Worm (Caenorhabditis elegans) whole organism, late embryonic: ENCODE results near the gene math-24.
"Not testable (repeated sequence)": the region's sequence is repeated elsewhere in the genome, so short reads cannot be mapped to it uniquely, and the experiment has no call there.

ENCODE experiments used
- C08G9.2 ChIP-seq: sonication (generic microtip); optimal IDR thresholded peaks from 2 replicates; lab custom pipeline; 2016; ENCODE audit warnings: mild to moderate bottlenecking, missing genetic modification characterization, moderate library complexity, missing compliant biosample characterization
- C38D4.7 ChIP-seq: fragments of 200-800 bp; sonication (Bioruptor generic); optimal IDR thresholded peaks from 2 replicates; lab custom pipeline; 2018; ENCODE audit warnings: mild to moderate bottlenecking, missing genetic modification characterization, moderate library complexity, missing compliant biosample characterization
- F13H6.1 ChIP-seq: sonication (generic microtip); optimal IDR thresholded peaks from 2 replicates; lab custom pipeline; 2016; ENCODE audit warnings: missing genetic modification characterization, missing compliant biosample characterization
- K02D7.2 ChIP-seq: sonication (generic microtip); optimal IDR thresholded peaks from 2 replicates; lab custom pipeline; 2017; ENCODE audit warnings: mild to moderate bottlenecking, missing genetic modification characterization, missing compliant biosample characterization
- Y22D7AL.16 ChIP-seq: sonication (generic microtip); optimal IDR thresholded peaks from 2 replicates; lab custom pipeline; 2016; ENCODE audit warnings: missing genetic modification characterization, missing compliant biosample characterization
- ceh-14 ChIP-seq: sonication (generic microtip); optimal IDR thresholded peaks from 2 replicates; lab custom pipeline; 2016; ENCODE audit warnings: missing genotype, missing genetic modification characterization, missing compliant biosample characterization
- ceh-18 ChIP-seq: sonication (generic microtip); optimal IDR thresholded peaks from 2 replicates; lab custom pipeline; 2016; ENCODE audit warnings: missing genetic modification characterization, missing compliant biosample characterization
- ceh-19 ChIP-seq: fragments of 200-800 bp; sonication (Bioruptor generic); optimal IDR thresholded peaks from 2 replicates; lab custom pipeline; 2018; ENCODE audit warnings: mild to moderate bottlenecking, missing genetic modification characterization, missing compliant biosample characterization
- ceh-2 ChIP-seq: sonication (generic microtip); optimal IDR thresholded peaks from 2 replicates; lab custom pipeline; 2016; ENCODE audit warnings: missing genotype, missing genetic modification characterization, missing compliant biosample characterization
- ceh-24 ChIP-seq: sonication (generic microtip); optimal IDR thresholded peaks from 2 replicates; lab custom pipeline; 2016; ENCODE audit warnings: mild to moderate bottlenecking, missing genetic modification characterization, missing compliant biosample characterization
- ceh-34 ChIP-seq: sonication (generic microtip); optimal IDR thresholded peaks from 2 replicates; lab custom pipeline; 2016; ENCODE audit warnings: mild to moderate bottlenecking, missing genetic modification characterization, missing compliant biosample characterization
- ceh-45 ChIP-seq: fragments of 200-800 bp; sonication (Bioruptor generic); IDR thresholded peaks from 2 replicates; pipeline ENCODE4 v1.3.6; 2022; ENCODE audit warnings: missing genetic modification reagents, missing genetic modification characterization, missing compliant biosample characterization
- ceh-48 ChIP-seq: sonication (generic microtip); optimal IDR thresholded peaks from 2 replicates; lab custom pipeline; 2016; ENCODE audit warnings: missing genetic modification characterization, inconsistent platforms, missing compliant biosample characterization
- ceh-6 ChIP-seq: fragments of 200-800 bp; sonication (Bioruptor generic); optimal IDR thresholded peaks from 2 replicates; lab custom pipeline; 2018; ENCODE audit warnings: mild to moderate bottlenecking, missing genetic modification characterization, missing compliant biosample characterization
- elt-2 ChIP-seq: sonication (generic microtip); optimal IDR thresholded peaks from 2 replicates; lab custom pipeline; 2016; ENCODE audit warnings: missing genetic modification reagents, missing genetic modification characterization, missing compliant biosample characterization
- elt-4 ChIP-seq: sonication (generic microtip); optimal IDR thresholded peaks from 2 replicates; lab custom pipeline; 2016; ENCODE audit warnings: missing genetic modification characterization, missing compliant biosample characterization
- eyg-1 ChIP-seq: sonication (generic microtip); optimal IDR thresholded peaks from 2 replicates; lab custom pipeline; 2016; ENCODE audit warnings: missing genotype, missing genetic modification characterization, missing compliant biosample characterization
- gmeb-2 ChIP-seq: sonication (generic microtip); optimal IDR thresholded peaks from 2 replicates; lab custom pipeline; 2016; ENCODE audit warnings: missing genetic modification characterization, inconsistent platforms, missing compliant biosample characterization
- hlh-6 ChIP-seq: sonication (generic microtip); optimal IDR thresholded peaks from 2 replicates; lab custom pipeline; 2016; ENCODE audit warnings: missing genotype, missing genetic modification characterization, missing compliant biosample characterization
- lim-6 ChIP-seq: sonication (generic microtip); optimal IDR thresholded peaks from 2 replicates; lab custom pipeline; 2016; ENCODE audit warnings: missing genetic modification characterization, missing compliant biosample characterization
- lin-11 ChIP-seq: fragments of 200-800 bp; sonication (Bioruptor generic); optimal IDR thresholded peaks from 2 replicates; lab custom pipeline; 2018; ENCODE audit warnings: mild to moderate bottlenecking, missing genetic modification characterization, missing compliant biosample characterization
- madf-2 ChIP-seq: sonication (generic microtip); optimal IDR thresholded peaks from 2 replicates; lab custom pipeline; 2017; ENCODE audit warnings: missing genetic modification characterization, missing compliant biosample characterization
- nhr-11 ChIP-seq: fragments of 150-350 bp; optimal IDR thresholded peaks from 2 replicates; lab custom pipeline; 2014; ENCODE audit warnings: missing biosample characterization, missing genetic modification characterization
- npax-4 ChIP-seq: sonication (generic microtip); optimal IDR thresholded peaks from 2 replicates; lab custom pipeline; 2016; ENCODE audit warnings: missing genetic modification characterization, missing compliant biosample characterization
- pag-3 ChIP-seq: sonication (generic microtip); optimal IDR thresholded peaks from 2 replicates; lab custom pipeline; 2016; ENCODE audit warnings: missing compliant biosample characterization, missing genetic modification characterization, borderline replicate concordance
- pat-9 ChIP-seq: fragments of 200-800 bp; sonication (Bioruptor generic); optimal IDR thresholded peaks from 2 replicates; lab custom pipeline; 2018; ENCODE audit warnings: mild to moderate bottlenecking, missing genetic modification characterization, moderate library complexity, missing compliant biosample characterization
- pqm-1 ChIP-seq: sonication (generic microtip); optimal IDR thresholded peaks from 2 replicates; lab custom pipeline; 2016; ENCODE audit warnings: missing genetic modification characterization, missing compliant biosample characterization
- ref-2 ChIP-seq: sonication (generic microtip); optimal IDR thresholded peaks from 2 replicates; lab custom pipeline; 2016; ENCODE audit warnings: missing genetic modification characterization, missing compliant biosample characterization
- rnt-1 ChIP-seq: sonication (generic microtip); optimal IDR thresholded peaks from 2 replicates; lab custom pipeline; 2016; ENCODE audit warnings: missing genetic modification characterization, missing compliant biosample characterization
- sdc-2 ChIP-seq: sonication (generic microtip); optimal IDR thresholded peaks from 2 replicates; lab custom pipeline; 2016; ENCODE audit warnings: missing genotype, missing genetic modification characterization, missing compliant biosample characterization
- tbx-2 ChIP-seq: sonication (generic microtip); optimal IDR thresholded peaks from 2 replicates; lab custom pipeline; 2016; ENCODE audit warnings: missing genetic modification characterization, missing compliant biosample characterization
- tbx-7 ChIP-seq: sonication (generic microtip); optimal IDR thresholded peaks from 2 replicates; lab custom pipeline; 2016; ENCODE audit warnings: missing genotype, missing genetic modification characterization, missing compliant biosample characterization
- ttx-3 ChIP-seq: sonication (generic microtip); optimal IDR thresholded peaks from 2 replicates; lab custom pipeline; 2016; ENCODE audit warnings: missing genetic modification reagents, missing genetic modification characterization, missing compliant biosample characterization
- unc-3 ChIP-seq, 2 experiments: fragments of 200-800 bp in 1 of 2; sonication (Bioruptor generic) in 1 of 2; sonication (generic microtip) in 1 of 2; conservative IDR thresholded peaks in 1 of 2; optimal IDR thresholded peaks in 1 of 2; 2 replicates each; pipeline versions ENCODE4 v1.3.6 to Lab custom; 2016 to 2022; ENCODE audit warnings: missing compliant biosample characterization in 2 of 2, missing genetic modification characterization in 2 of 2, missing genetic modification reagents in 1 of 2
- unc-55 ChIP-seq: sonication (generic microtip); optimal IDR thresholded peaks from 2 replicates; lab custom pipeline; 2017; ENCODE audit warnings: missing biosample characterization, missing genetic modification reagents, missing genetic modification characterization
- unc-86 ChIP-seq: sonication (generic microtip); optimal IDR thresholded peaks from 2 replicates; lab custom pipeline; 2016; ENCODE audit warnings: missing genetic modification characterization, missing compliant biosample characterization
- ztf-16 ChIP-seq: sonication (generic microtip); optimal IDR thresholded peaks from 2 replicates; lab custom pipeline; 2017; ENCODE audit warnings: missing genetic modification characterization, missing compliant biosample characterization

The math-24 gene

ce11 chrII:1854094-1854493, 45.9 kb upstream of the math-24 start, which contains the start of gene fbxb-95:
TSS of gene fbxb-95 (plus strand) at chrII:1854394.
- TF ChIP-seq unc-86, nhr-11, eyg-1 (tag; lab: Kevin White, UChicago): not testable (repeated sequence)
- TF ChIP-seq, all 69 proteins: peak for 0; not testable (repeated sequence) for 69

DNA sequence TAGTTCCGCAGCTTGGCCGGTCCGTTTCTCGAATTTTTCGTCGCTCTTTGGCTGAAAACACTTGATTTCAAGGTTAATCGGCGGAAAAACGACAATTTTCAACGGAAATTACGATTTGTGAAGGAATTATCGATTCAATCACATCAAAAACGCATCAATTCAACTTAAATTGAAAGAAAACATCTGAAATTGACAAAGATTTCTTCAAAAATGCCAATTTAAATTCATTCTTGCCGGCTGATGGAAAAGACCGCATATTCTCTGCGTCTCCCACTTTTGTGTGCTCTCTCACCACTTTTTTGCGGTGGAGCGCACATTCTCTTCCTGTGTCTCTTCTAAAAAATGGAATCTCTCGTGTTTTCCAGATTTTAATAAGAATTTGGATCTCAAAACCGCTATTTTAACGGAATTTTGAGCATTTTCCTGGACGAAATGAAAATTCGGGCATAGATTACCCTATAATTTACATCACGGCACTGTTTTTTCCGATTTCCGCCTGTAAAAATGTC, 38.7 kb upstream of the math-24 start, which contains the start of gene C16C4.18:
Gene C16C4.18 (minus strand): TSS at position 51 of the 509 bp plus-strand sequence.
- not testable (repeated sequence) for TF ChIP-seq hlh-6 (tag; lab: Kevin White, UChicago); pat-9; ceh-6 (GFP tag; lab: Kevin White, UChicago)

DNA sequence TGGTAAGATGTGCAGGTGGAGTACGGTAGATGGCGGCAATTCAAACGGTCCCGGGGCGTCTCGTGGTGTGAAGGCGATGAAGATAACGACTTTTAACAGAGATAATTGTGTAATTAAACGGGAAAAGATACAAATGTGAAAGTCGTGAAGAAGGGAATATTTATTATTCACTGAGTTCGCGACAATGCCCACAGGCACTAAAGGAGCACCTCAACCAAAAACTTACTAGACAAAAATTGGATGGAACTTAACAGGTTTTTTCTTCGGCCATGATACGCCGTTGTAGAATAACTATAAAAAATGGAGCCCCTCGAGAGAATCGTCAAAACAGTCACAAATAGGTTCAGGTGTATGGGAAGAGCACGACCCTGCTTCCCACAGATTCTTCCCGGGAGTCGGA, 37.7 kb upstream of the math-24 start, which contains the start of gene fbxb-98:
Gene fbxb-98 (plus strand): TSS at position 301 of the 400 bp plus-strand sequence.
- not testable (repeated sequence) for TF ChIP-seq ref-2 (tag; lab: Kevin White, UChicago); pag-3; rnt-1 (tag; lab: Kevin White, UChicago)

DNA sequence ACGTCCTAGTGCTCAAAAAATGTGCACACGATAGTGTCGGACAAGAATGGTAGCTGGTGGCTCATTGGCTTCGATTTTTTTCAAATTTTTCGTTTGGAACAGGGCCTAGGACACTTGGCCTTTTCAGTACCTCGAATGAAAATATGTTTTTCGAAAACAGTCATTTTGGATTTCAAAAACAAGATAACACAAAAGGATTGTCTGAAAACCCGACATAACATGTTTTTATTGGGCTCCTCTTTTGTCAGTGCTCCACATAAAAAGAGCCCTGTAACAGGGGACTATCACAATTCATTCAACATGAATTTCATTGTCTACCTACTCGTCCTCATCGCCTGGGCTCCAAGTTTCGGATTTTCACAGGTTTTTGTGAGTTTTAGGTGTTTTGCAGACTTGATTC, 35.8 kb upstream of the math-24 start, which contains the start of gene C16C4.17:
Gene C16C4.17 (plus strand): TSS at position 301 of the 400 bp plus-strand sequence.
- TF ChIP-seq ceh-6 (GFP tag; lab: Kevin White, UChicago) (no peak), eyg-1 (tag; lab: Kevin White, UChicago) (no peak), ceh-14 (tag; lab: Kevin White, UChicago) (no peak), unc-3 (GFP tag; conservative IDR thresholded peaks at IDR 0.05; lab: Robert Waterston, UW) (no peak), unc-3 (tag; optimal IDR thresholded peaks at IDR 0.05; lab: Kevin White, UChicago) (no peak), unc-55 (GFP tag; lab: Kevin White, UChicago) (no peak), ceh-45 (GFP tag; lab: Robert Waterston, UW) (no peak), Y22D7AL.16 (tag; lab: Kevin White, UChicago) (no peak), C38D4.7 (no peak), lin-11 (tag; lab: Kevin White, UChicago) (no peak), ceh-48 (tag; lab: Kevin White, UChicago) (no peak), ceh-19 (GFP tag; lab: Kevin White, UChicago) (no peak), ref-2 (tag; lab: Kevin White, UChicago) (no peak), ceh-2 (no peak), lim-6 (tag; lab: Kevin White, UChicago) (no peak), npax-4 (tag; lab: Kevin White, UChicago) (no peak), elt-4 (tag; lab: Kevin White, UChicago) (no peak), sdc-2 (tag; lab: Kevin White, UChicago) (no peak), ceh-18 (no peak), ttx-3 (no peak), C08G9.2 (tag; lab: Kevin White, UChicago) (no peak)

DNA sequence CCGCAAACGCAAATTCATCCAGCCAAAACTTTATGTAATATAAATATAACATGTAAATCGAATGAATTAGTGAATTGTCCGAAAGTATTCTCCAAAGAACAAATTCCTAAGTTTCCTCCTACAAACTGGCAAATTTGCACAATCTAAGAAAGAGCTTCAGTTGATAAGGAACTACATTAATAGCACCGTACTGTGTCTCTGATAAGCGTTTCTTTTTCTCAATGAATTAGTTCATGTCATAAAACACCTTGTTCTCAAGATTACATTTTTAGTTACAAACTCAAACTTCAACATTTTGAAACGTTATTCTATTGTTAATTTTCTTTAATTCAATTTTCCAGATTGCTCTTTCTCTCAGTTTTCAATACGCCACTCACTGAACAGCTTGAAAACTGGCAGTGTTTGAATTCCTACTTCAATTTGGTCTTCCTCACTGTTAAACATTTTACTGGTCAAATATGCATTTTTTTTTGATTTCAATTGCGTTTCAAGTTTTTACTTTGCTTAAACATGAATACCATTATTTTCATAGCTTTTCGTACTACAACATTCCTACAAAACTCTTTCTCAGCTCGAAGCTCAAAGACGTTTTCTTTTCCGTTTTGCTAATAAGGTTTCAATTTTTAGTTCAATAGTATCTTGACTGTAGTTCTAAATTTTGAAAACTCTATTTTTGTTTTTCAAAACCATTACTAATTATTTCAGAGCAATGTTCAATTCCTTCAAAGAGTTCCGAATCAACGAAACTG, 34.2 kb upstream of the math-24 start, which contains the start of gene math-15:
Gene math-15 (plus strand): TSS at position 699 of the 749 bp plus-strand sequence.
- TF ChIP-seq elt-2 (peak; percentile 27), ceh-6 (GFP tag; lab: Kevin White, UChicago) (no peak)

DNA sequence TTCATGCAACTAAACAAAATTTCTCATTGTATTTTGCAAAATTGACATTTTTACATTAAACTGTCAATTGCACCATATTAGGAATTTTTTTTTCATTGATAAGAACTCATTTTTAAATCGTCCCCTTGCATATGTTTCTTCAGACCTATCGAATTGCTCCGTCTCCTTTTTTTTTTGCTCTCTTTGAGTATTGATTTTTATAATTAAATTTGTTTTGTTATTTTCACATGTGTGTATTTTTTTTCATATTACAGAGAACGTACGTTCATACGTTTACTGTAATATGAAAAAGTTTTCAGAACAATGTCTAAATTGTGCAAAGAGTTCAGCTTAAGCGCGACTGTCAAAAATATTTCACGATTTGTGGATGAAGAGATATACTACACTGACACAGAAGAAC, 30.9 kb upstream of the math-24 start, which contains the start of gene math-14:
Gene math-14 (plus strand): TSS at position 301 of the 400 bp plus-strand sequence.
- TF ChIP-seq lim-6 (tag; lab: Kevin White, UChicago) (no peak), tbx-7 (tag; lab: Kevin White, UChicago) (no peak), pqm-1 (no peak), sdc-2 (tag; lab: Kevin White, UChicago) (no peak), C38D4.7 (no peak), ztf-16 (tag; lab: Kevin White, UChicago) (no peak), ceh-34 (tag; lab: Kevin White, UChicago) (no peak), ceh-18 (no peak), elt-4 (tag; lab: Kevin White, UChicago) (no peak), unc-55 (GFP tag; lab: Kevin White, UChicago) (no peak), K02D7.2 (tag; lab: Kevin White, UChicago) (no peak), gmeb-2 (no peak), ttx-3 (no peak), ref-2 (tag; lab: Kevin White, UChicago) (no peak), ceh-48 (tag; lab: Kevin White, UChicago) (no peak), elt-2 (no peak), ceh-24 (tag; lab: Kevin White, UChicago) (no peak), madf-2 (tag; lab: Kevin White, UChicago) (no peak), F13H6.1 (tag; lab: Kevin White, UChicago) (no peak), tbx-2 (tag; lab: Kevin White, UChicago) (no peak)
